Fruit fly (Drosophila melanogaster) whole organism, embryonic: ENCODE measurements around the gene CG10232.

Experiments
- Atf-2 ChIP-seq: fragments of 200-800 bp; sonication (Bioruptor generic); optimal IDR thresholded peaks from 2 replicates; lab custom pipeline; 2016; ENCODE audit warnings: missing biosample characterization, missing genetic modification characterization
- CG11504 ChIP-seq: fragments of 200-800 bp; sonication (Bioruptor generic); optimal IDR thresholded peaks from 3 replicates; lab custom pipeline; 2019; ENCODE audit warnings: missing biosample characterization, mild to moderate bottlenecking, missing genetic modification characterization, moderate library complexity
- CG3163 ChIP-seq: fragments of 200-800 bp; sonication (Bioruptor generic); optimal IDR thresholded peaks from 3 replicates; lab custom pipeline; 2016; ENCODE audit warnings: missing biosample characterization, missing genetic modification characterization
- Fer2 ChIP-seq: fragments of 200-800 bp; sonication (Bioruptor generic); optimal IDR thresholded peaks from 2 replicates; lab custom pipeline; 2018; ENCODE audit warnings: missing biosample characterization, mild to moderate bottlenecking, missing genetic modification characterization, moderate library complexity
- Nf-YA ChIP-seq: fragments of 200-800 bp; sonication (Bioruptor generic); IDR thresholded peaks from 2 replicates; pipeline ENCODE4 v1.3.6; 2022; ENCODE audit warnings: missing biosample characterization, missing genetic modification characterization
- Nf-YC ChIP-seq: fragments of 200-800 bp; optimal IDR thresholded peaks from 3 replicates; lab custom pipeline; 2019; ENCODE audit warnings: missing biosample characterization, mild to moderate bottlenecking, missing genetic modification characterization, moderate library complexity
- Sin3A ChIP-seq: fragments of >200 bp; optimal IDR thresholded peaks from 2 replicates; lab custom pipeline; 2018
- disco-r ChIP-seq: fragments of 200-800 bp; sonication (Bioruptor generic); optimal IDR thresholded peaks from 2 replicates; lab custom pipeline; 2016; ENCODE audit warnings: missing biosample characterization, missing genetic modification characterization
- dpn ChIP-seq, 2 experiments: fragments of 200-800 bp; sonication (Bioruptor generic); optimal IDR thresholded peaks; 3 replicates each; lab custom pipeline; 2016; ENCODE audit warnings: missing biosample characterization in 2 of 2, missing genetic modification characterization in 2 of 2
- en ChIP-seq: fragments of 200-800 bp; sonication (Bioruptor generic); optimal IDR thresholded peaks from 2 replicates; lab custom pipeline; 2016; ENCODE audit warnings: missing biosample characterization, missing genetic modification characterization
- her ChIP-seq: fragments of 200-800 bp; sonication (Bioruptor generic); optimal IDR thresholded peaks from 2 replicates; lab custom pipeline; 2016; ENCODE audit warnings: missing biosample characterization, missing genetic modification characterization
- pan ChIP-seq, 4 experiments: fragments of >200 bp in 3 of 4; fragments of 200-800 bp in 1 of 4; sonication (Bioruptor generic) in 1 of 4; optimal IDR thresholded peaks in 3 of 4; IDR thresholded peaks in 1 of 4; 2 replicates each; pipeline versions ENCODE4 v1.3.6 to Lab custom; 2017 to 2022; ENCODE audit warnings: missing biosample characterization in 2 of 4, missing genetic modification characterization in 2 of 4, mixed read lengths in 1 of 4
- phol ChIP-seq: fragments of 200-800 bp; sonication (Bioruptor generic); optimal IDR thresholded peaks from 3 replicates; lab custom pipeline; 2018; ENCODE audit warnings: missing biosample characterization, mild to moderate bottlenecking, missing genetic modification characterization, moderate library complexity

DNA sequence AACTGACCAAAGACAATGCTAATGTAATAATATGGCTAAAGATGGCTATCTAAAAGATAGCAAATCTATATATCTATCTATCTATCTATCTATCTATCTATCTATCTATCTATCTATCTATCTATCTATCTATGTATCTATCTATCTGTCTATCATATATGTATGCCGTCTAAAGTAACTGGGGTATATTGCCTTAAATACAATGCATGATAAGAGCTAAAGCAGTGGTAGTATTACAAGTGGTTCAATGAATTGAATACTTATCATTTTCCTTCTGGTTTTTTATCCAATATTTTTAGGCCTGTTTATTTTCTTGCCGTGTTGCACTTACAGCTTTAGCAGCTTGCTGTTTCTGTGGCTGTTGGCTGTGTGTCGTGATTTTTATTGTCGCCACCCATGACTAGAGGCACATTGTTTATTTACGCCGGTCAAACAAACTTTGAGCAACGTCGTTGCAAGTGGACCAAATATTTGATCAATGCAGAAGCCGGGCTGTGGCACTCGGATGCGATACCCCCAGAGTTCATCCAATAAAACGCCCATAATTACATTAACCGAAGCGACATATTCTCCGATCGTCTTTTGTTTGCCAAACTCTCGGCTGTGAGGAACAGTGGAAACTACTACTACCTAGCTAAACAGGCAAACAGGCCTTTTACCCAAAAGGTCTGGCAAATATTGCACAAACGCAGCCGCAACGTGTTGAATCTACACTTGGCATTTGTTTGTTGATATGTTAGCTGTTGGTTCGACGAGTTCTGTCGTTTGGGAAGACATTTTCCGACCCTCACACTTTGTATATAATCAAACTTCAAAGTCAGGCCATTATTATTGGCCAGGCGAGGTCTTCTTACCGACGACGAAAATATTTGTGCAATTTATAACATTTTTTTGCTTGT lies 16.5 kb upstream of the CG10232 start:
- no peak for TF ChIP-seq disco-r
- no peak for TF ChIP-seq en (GFP tag; lab: Kevin White, UChicago)
- TF ChIP-seq pan (optimal IDR thresholded peaks at IDR 0.05; lab: Kevin White, UChicago): no peak
- no peak for TF ChIP-seq pan (GFP tag; optimal IDR thresholded peaks at IDR 0.05 in 1 of 2, IDR thresholded peaks at IDR 0.05 in 1 of 2)
- TF ChIP-seq her (GFP tag; lab: Kevin White, UChicago): no peak
- TF ChIP-seq Sin3A (lab: Kevin White, UChicago): no peak
- no peak for TF ChIP-seq Nf-YA (GFP tag; lab: Robert Waterston, UW)
- no peak for TF ChIP-seq CG3163 (GFP tag; lab: Kevin White, UChicago)
- no peak for TF ChIP-seq Atf-2 (GFP tag; lab: Kevin White, UChicago)
- TF ChIP-seq CG11504 (tag; lab: Kevin White, UChicago): no peak
- no peak for TF ChIP-seq phol
- TF ChIP-seq Nf-YC (tag; lab: Kevin White, UChicago): no peak
- no peak for TF ChIP-seq dpn (GFP tag; optimal IDR thresholded peaks at IDR 0.05; lab: Kevin White, UChicago)
- no peak for TF ChIP-seq Fer2
